Worm (Caenorhabditis elegans) whole organism, late embryonic: Measurements from ENCODE around the gene nep-10.

Experiments
- C08G9.2 ChIP-seq: sonication (generic microtip); optimal IDR thresholded peaks from 2 replicates; lab custom pipeline; 2016; ENCODE audit warnings: mild to moderate bottlenecking, missing genetic modification characterization, moderate library complexity, missing compliant biosample characterization
- F13H6.1 ChIP-seq: sonication (generic microtip); optimal IDR thresholded peaks from 2 replicates; lab custom pipeline; 2016; ENCODE audit warnings: missing genetic modification characterization, missing compliant biosample characterization
- K02D7.2 ChIP-seq: sonication (generic microtip); optimal IDR thresholded peaks from 2 replicates; lab custom pipeline; 2017; ENCODE audit warnings: mild to moderate bottlenecking, missing genetic modification characterization, missing compliant biosample characterization
- T23F11.4 ChIP-seq: fragments of 200-800 bp; sonication (Bioruptor generic); optimal IDR thresholded peaks from 2 replicates; lab custom pipeline; 2018; ENCODE audit warnings: mild to moderate bottlenecking, missing genetic modification characterization, missing compliant biosample characterization
- Y22D7AL.16 ChIP-seq: sonication (generic microtip); optimal IDR thresholded peaks from 2 replicates; lab custom pipeline; 2016; ENCODE audit warnings: missing genetic modification characterization, missing compliant biosample characterization
- ahr-1 ChIP-seq: sonication (generic microtip); optimal IDR thresholded peaks from 2 replicates; lab custom pipeline; 2016; ENCODE audit warnings: missing genetic modification characterization, missing compliant biosample characterization
- ama-1 ChIP-seq: fragments of 150-350 bp; optimal IDR thresholded peaks from 2 replicates; lab custom pipeline; 2014
- ceh-14 ChIP-seq: sonication (generic microtip); optimal IDR thresholded peaks from 2 replicates; lab custom pipeline; 2016; ENCODE audit warnings: missing genotype, missing genetic modification characterization, missing compliant biosample characterization
- ceh-19 ChIP-seq: fragments of 200-800 bp; sonication (Bioruptor generic); optimal IDR thresholded peaks from 2 replicates; lab custom pipeline; 2018; ENCODE audit warnings: mild to moderate bottlenecking, missing genetic modification characterization, missing compliant biosample characterization
- ceh-30 ChIP-seq: fragments of 150-350 bp; optimal IDR thresholded peaks from 2 replicates; lab custom pipeline; 2014; ENCODE audit warnings: missing biosample characterization, missing genetic modification characterization
- ceh-31 ChIP-seq: sonication (generic microtip); optimal IDR thresholded peaks from 2 replicates; lab custom pipeline; 2016; ENCODE audit warnings: missing genetic modification characterization, missing compliant biosample characterization
- ceh-34 ChIP-seq: sonication (generic microtip); optimal IDR thresholded peaks from 2 replicates; lab custom pipeline; 2016; ENCODE audit warnings: mild to moderate bottlenecking, missing genetic modification characterization, missing compliant biosample characterization
- ceh-45 ChIP-seq: fragments of 200-800 bp; sonication (Bioruptor generic); IDR thresholded peaks from 2 replicates; pipeline ENCODE4 v1.3.6; 2022; ENCODE audit warnings: missing genetic modification reagents, missing genetic modification characterization, missing compliant biosample characterization
- ceh-48 ChIP-seq: sonication (generic microtip); optimal IDR thresholded peaks from 2 replicates; lab custom pipeline; 2016; ENCODE audit warnings: missing genetic modification characterization, inconsistent platforms, missing compliant biosample characterization
- che-1 ChIP-seq: sonication (generic microtip); optimal IDR thresholded peaks from 2 replicates; lab custom pipeline; 2016; ENCODE audit warnings: mild to moderate bottlenecking, missing genetic modification characterization, missing compliant biosample characterization
- dve-1 ChIP-seq: sonication (generic microtip); optimal IDR thresholded peaks from 2 replicates; lab custom pipeline; 2017; ENCODE audit warnings: antibody characterized with exemption, mild to moderate bottlenecking, missing genetic modification characterization, missing compliant biosample characterization
- elt-4 ChIP-seq: sonication (generic microtip); optimal IDR thresholded peaks from 2 replicates; lab custom pipeline; 2016; ENCODE audit warnings: missing genetic modification characterization, missing compliant biosample characterization
- ets-4 ChIP-seq: sonication (generic microtip); optimal IDR thresholded peaks from 2 replicates; lab custom pipeline; 2016; ENCODE audit warnings: missing genetic modification characterization, missing compliant biosample characterization
- fax-1 ChIP-seq: sonication (generic microtip); optimal IDR thresholded peaks from 2 replicates; lab custom pipeline; 2016; ENCODE audit warnings: missing genotype, missing genetic modification characterization, missing compliant biosample characterization
- fkh-10 ChIP-seq: fragments of 150-350 bp; optimal IDR thresholded peaks from 2 replicates; lab custom pipeline; 2014; ENCODE audit warnings: missing biosample characterization, missing genetic modification reagents, missing genetic modification characterization
- hlh-15 ChIP-seq: sonication (generic microtip); optimal IDR thresholded peaks from 2 replicates; lab custom pipeline; 2016; ENCODE audit warnings: missing genetic modification characterization, missing compliant biosample characterization
- hlh-30 ChIP-seq: sonication (generic microtip); optimal IDR thresholded peaks from 2 replicates; lab custom pipeline; 2017; ENCODE audit warnings: antibody characterized with exemption, missing genetic modification characterization, missing compliant biosample characterization; ENCODE audit not compliant: insufficient read depth
- hlh-8 ChIP-seq: sonication (generic microtip); optimal IDR thresholded peaks from 2 replicates; lab custom pipeline; 2016; ENCODE audit warnings: missing genotype, missing genetic modification characterization, missing compliant biosample characterization
- lim-6 ChIP-seq: sonication (generic microtip); optimal IDR thresholded peaks from 2 replicates; lab custom pipeline; 2016; ENCODE audit warnings: missing genetic modification characterization, missing compliant biosample characterization
- nfya-1 ChIP-seq: sonication (generic microtip); optimal IDR thresholded peaks from 2 replicates; lab custom pipeline; 2017; ENCODE audit warnings: missing genetic modification characterization, mild to moderate bottlenecking, missing compliant biosample characterization, antibody characterized with exemption, moderate library complexity
- odd-2 ChIP-seq: sonication (generic microtip); optimal IDR thresholded peaks from 2 replicates; lab custom pipeline; 2017; ENCODE audit warnings: antibody characterized with exemption, mild to moderate bottlenecking, missing genetic modification characterization, missing compliant biosample characterization
- pat-9 ChIP-seq: fragments of 200-800 bp; sonication (Bioruptor generic); optimal IDR thresholded peaks from 2 replicates; lab custom pipeline; 2018; ENCODE audit warnings: mild to moderate bottlenecking, missing genetic modification characterization, moderate library complexity, missing compliant biosample characterization
- pha-4 ChIP-seq: fragments of 150-350 bp; optimal IDR thresholded peaks from 2 replicates; lab custom pipeline; 2018; ENCODE audit warnings: missing biosample characterization, missing genetic modification reagents, missing genetic modification characterization
- sox-2 ChIP-seq: fragments of 200-800 bp; sonication (Bioruptor generic); IDR thresholded peaks from 2 replicates; pipeline ENCODE4 v1.3.6; 2022; ENCODE audit warnings: missing genetic modification reagents, missing genetic modification characterization, missing compliant biosample characterization
- sox-4 ChIP-seq: sonication (generic microtip); optimal IDR thresholded peaks from 2 replicates; lab custom pipeline; 2017; ENCODE audit warnings: mild to moderate bottlenecking, missing genetic modification characterization, inconsistent platforms, missing compliant biosample characterization
- tbx-2 ChIP-seq: sonication (generic microtip); optimal IDR thresholded peaks from 2 replicates; lab custom pipeline; 2016; ENCODE audit warnings: missing genetic modification characterization, missing compliant biosample characterization
- ttx-3 ChIP-seq: sonication (generic microtip); optimal IDR thresholded peaks from 2 replicates; lab custom pipeline; 2016; ENCODE audit warnings: missing genetic modification reagents, missing genetic modification characterization, missing compliant biosample characterization
- unc-3 ChIP-seq, 2 experiments: fragments of 200-800 bp in 1 of 2; sonication (Bioruptor generic) in 1 of 2; sonication (generic microtip) in 1 of 2; conservative IDR thresholded peaks in 1 of 2; optimal IDR thresholded peaks in 1 of 2; 2 replicates each; pipeline versions ENCODE4 v1.3.6 to Lab custom; 2016 to 2022; ENCODE audit warnings: missing compliant biosample characterization in 2 of 2, missing genetic modification characterization in 2 of 2, missing genetic modification reagents in 1 of 2
- unc-42 ChIP-seq: sonication (generic microtip); optimal IDR thresholded peaks from 2 replicates; lab custom pipeline; 2016; ENCODE audit warnings: missing genotype, missing genetic modification characterization, missing compliant biosample characterization
- zip-5 ChIP-seq: sonication (generic microtip); optimal IDR thresholded peaks from 2 replicates; lab custom pipeline; 2016; ENCODE audit warnings: missing genetic modification characterization, missing compliant biosample characterization

Gene nep-10

ce11 chrII:3436412-3436811 lies 33.7 kb upstream of the nep-10 start, which contains the start of gene skpo-2:
skpo-2 (minus strand) TSS chrII:3436512.
- TF ChIP-seq dve-1 (tag; lab: Kevin White, UChicago), result no peak
- no peak for TF ChIP-seq C08G9.2 (tag; lab: Kevin White, UChicago)
- no peak for TF ChIP-seq che-1 (tag; lab: Kevin White, UChicago)
- TF ChIP-seq sox-2, result no peak
- TF ChIP-seq hlh-15 (tag; lab: Kevin White, UChicago), result no peak
- no peak for TF ChIP-seq ahr-1 (tag; lab: Kevin White, UChicago)

DNA sequence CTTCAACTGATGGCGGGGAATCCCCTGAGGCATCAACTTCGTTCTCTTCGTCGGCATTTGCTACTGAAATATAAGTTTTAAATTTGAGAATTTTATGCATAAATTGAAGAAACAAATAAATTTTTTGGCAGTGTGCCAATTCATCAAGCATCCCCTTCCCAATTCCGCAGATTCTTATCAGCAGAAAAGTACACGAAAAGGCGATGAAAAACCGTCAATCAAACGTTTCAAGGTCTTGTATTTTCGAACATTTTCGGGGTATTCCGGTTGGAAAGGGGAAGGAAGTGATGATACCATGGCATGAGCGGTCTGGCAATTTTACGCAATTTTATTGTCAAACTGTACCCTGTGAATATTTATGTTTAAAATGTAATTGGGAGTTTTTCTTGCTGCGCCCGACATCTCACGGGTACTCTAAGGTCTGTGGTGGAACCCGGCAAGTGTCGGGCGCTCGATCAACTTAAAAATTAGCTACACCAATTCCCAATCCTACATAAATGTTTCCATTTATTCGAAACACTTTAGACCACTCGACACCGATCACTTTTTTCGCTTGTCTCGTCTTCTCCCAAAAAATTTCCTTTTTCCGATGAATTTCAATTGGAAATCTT lies 32.2 kb upstream of the nep-10 start:
- no peak for TF ChIP-seq odd-2
- TF ChIP-seq F13H6.1 (tag; lab: Kevin White, UChicago), result no peak
- no peak for TF ChIP-seq ceh-48 (tag; lab: Kevin White, UChicago)
- TF ChIP-seq pat-9 (tag; lab: Kevin White, UChicago), result no peak
- no peak for TF ChIP-seq ceh-30 (tag; lab: Kevin White, UChicago)

DNA sequence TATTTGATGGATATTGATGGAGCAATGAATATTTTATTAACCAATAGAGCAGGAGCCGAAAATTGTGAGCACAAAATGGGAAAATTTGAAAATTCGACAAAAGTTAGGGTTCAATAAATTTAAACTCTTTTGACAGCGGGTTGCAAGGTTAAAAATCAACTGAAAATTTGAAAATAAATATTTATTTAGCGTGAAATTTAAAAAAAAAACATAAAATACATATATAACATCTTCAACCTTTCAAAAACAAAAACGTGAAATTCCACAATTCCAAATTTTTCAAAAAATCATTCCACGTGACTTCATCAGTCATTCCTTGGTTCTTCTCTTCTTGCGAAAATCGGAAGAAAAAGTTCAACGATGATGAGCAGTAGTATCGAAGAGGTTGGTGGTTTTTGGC lies 26.6 kb upstream of the nep-10 start, which contains the start of gene C16C8.18:
Gene C16C8.18, plus strand, starts transcription at position 301 of the 400 bp plus-strand sequence.
- TF ChIP-seq ceh-48 (tag; lab: Kevin White, UChicago) (no peak), Y22D7AL.16 (no peak), ets-4 (tag; lab: Kevin White, UChicago) (no peak), lim-6 (tag; lab: Kevin White, UChicago) (no peak), fax-1 (no peak), pat-9 (tag; lab: Kevin White, UChicago) (no peak), K02D7.2 (tag; lab: Kevin White, UChicago) (no peak), ahr-1 (tag; lab: Kevin White, UChicago) (no peak), ceh-14 (no peak), unc-42 (tag; lab: Kevin White, UChicago) (no peak), che-1 (tag; lab: Kevin White, UChicago) (no peak), odd-2 (no peak), ceh-45 (GFP tag; lab: Robert Waterston, UW) (no peak), pha-4 (no peak), unc-3 (GFP tag; conservative IDR thresholded peaks at IDR 0.05; lab: Robert Waterston, UW) (no peak), unc-3 (tag; optimal IDR thresholded peaks at IDR 0.05; lab: Kevin White, UChicago) (no peak), elt-4 (no peak), dve-1 (tag; lab: Kevin White, UChicago) (no peak), ama-1 (no peak)

ce11 chrII:3428158-3428704 lies 25.5 kb upstream of the nep-10 start:
- TF ChIP-seq tbx-2 (tag; lab: Kevin White, UChicago) (no peak), fax-1 (no peak), elt-4 (no peak), lim-6 (tag; lab: Kevin White, UChicago) (no peak), unc-3 (GFP tag; conservative IDR thresholded peaks at IDR 0.05; lab: Robert Waterston, UW) (no peak), unc-3 (tag; optimal IDR thresholded peaks at IDR 0.05; lab: Kevin White, UChicago) (peak; percentile 11), ttx-3 (no peak), hlh-30 (tag; lab: Kevin White, UChicago) (peak; percentile 28), ceh-48 (tag; lab: Kevin White, UChicago) (peak; percentile 85), T23F11.4 (GFP tag; lab: Kevin White, UChicago) (no peak), nfya-1 (tag; lab: Kevin White, UChicago) (peak; percentile 8), C08G9.2 (tag; lab: Kevin White, UChicago) (no peak), fkh-10 (GFP tag; lab: Kevin White, UChicago) (no peak), ceh-19 (peak; percentile 49), hlh-15 (tag; lab: Kevin White, UChicago) (no peak), sox-4 (peak; percentile 17)

ce11 chrII:3425433-3425832 lies 22.7 kb upstream of the nep-10 start, which contains the start of gene nep-11:
nep-11 (minus strand) TSS chrII:3425533.
- no peak for TF ChIP-seq ceh-34 (tag; lab: Kevin White, UChicago)
- no peak for TF ChIP-seq hlh-8 (tag; lab: Kevin White, UChicago)
- TF ChIP-seq zip-5 (tag; lab: Kevin White, UChicago), result no peak
- no peak for TF ChIP-seq ceh-31 (tag; lab: Kevin White, UChicago)
- TF ChIP-seq unc-42 (tag; lab: Kevin White, UChicago), result no peak
- TF ChIP-seq lim-6 (tag; lab: Kevin White, UChicago), result no peak
